Fruit fly (Drosophila melanogaster) whole organism, embryonic: ENCODE measurements around the gene Psn.
A peak's percentile ranks its signal among the peaks of the same experiment; 100 is the strongest.

Source experiments
- C15 ChIP-seq: fragments of 200-800 bp; sonication (Bioruptor generic); IDR thresholded peaks from 3 replicates; pipeline ENCODE4 v1.3.6; 2022; ENCODE audit warnings: missing biosample characterization, missing genetic modification characterization
- CG10654 ChIP-seq: fragments of 200-800 bp; sonication (Bioruptor generic); optimal IDR thresholded peaks from 2 replicates; lab custom pipeline; 2016; ENCODE audit warnings: missing biosample characterization, missing genetic modification characterization
- CG12071 ChIP-seq: fragments of 200-800 bp; sonication (Bioruptor generic); optimal IDR thresholded peaks from 3 replicates; lab custom pipeline; 2018; ENCODE audit warnings: missing biosample characterization, mild to moderate bottlenecking, missing genetic modification characterization
- CG12104 ChIP-seq: fragments of 200-800 bp; sonication (Bioruptor generic); optimal IDR thresholded peaks from 3 replicates; lab custom pipeline; 2016; ENCODE audit warnings: missing biosample characterization, missing genetic modification characterization
- CG12744 ChIP-seq: fragments of 200-800 bp; sonication (Bioruptor generic); optimal IDR thresholded peaks from 2 replicates; lab custom pipeline; 2016; ENCODE audit warnings: missing biosample characterization, missing genetic modification characterization
- CG13123 ChIP-seq: fragments of 200-800 bp; sonication (Bioruptor generic); optimal IDR thresholded peaks from 2 replicates; lab custom pipeline; 2016; ENCODE audit warnings: missing biosample characterization, missing genetic modification characterization
- CG13296 ChIP-seq: fragments of 200-800 bp; sonication (Bioruptor generic); optimal IDR thresholded peaks from 3 replicates; lab custom pipeline; 2018; ENCODE audit warnings: missing biosample characterization, mild to moderate bottlenecking, missing genetic modification characterization
- CG13894 ChIP-seq: fragments of 200-800 bp; sonication (Bioruptor generic); optimal IDR thresholded peaks from 3 replicates; lab custom pipeline; 2018; ENCODE audit warnings: missing biosample characterization, mild to moderate bottlenecking, missing genetic modification characterization, moderate library complexity
- CG14050 ChIP-seq: fragments of 200-800 bp; sonication (Bioruptor generic); IDR thresholded peaks from 3 replicates; pipeline ENCODE4 v1.3.6; 2022; ENCODE audit warnings: missing biosample characterization, missing genetic modification characterization
- CG15514 ChIP-seq: fragments of 200-800 bp; sonication (Bioruptor generic); optimal IDR thresholded peaks from 3 replicates; lab custom pipeline; 2017; ENCODE audit warnings: missing biosample characterization, missing genetic modification characterization, mild to moderate bottlenecking, moderate library complexity, missing genetic modification reagents
- CG16815 ChIP-seq: fragments of 200-800 bp; sonication (Bioruptor generic); optimal IDR thresholded peaks from 3 replicates; lab custom pipeline; 2017; ENCODE audit warnings: missing biosample characterization, mild to moderate bottlenecking, missing genetic modification characterization
- CG17829 ChIP-seq: fragments of 200-800 bp; optimal IDR thresholded peaks from 2 replicates; lab custom pipeline; 2019; ENCODE audit warnings: missing biosample characterization, mild to moderate bottlenecking, missing genetic modification characterization, moderate library complexity
- CG18599 ChIP-seq: fragments of 200-800 bp; sonication (Bioruptor generic); optimal IDR thresholded peaks from 3 replicates; lab custom pipeline; 2017; ENCODE audit warnings: missing biosample characterization, missing genetic modification characterization, mild to moderate bottlenecking, moderate library complexity, missing genetic modification reagents
- CG3065 ChIP-seq: fragments of 200-800 bp; sonication (Bioruptor generic); optimal IDR thresholded peaks from 2 replicates; lab custom pipeline; 2016; ENCODE audit warnings: missing biosample characterization, missing genetic modification characterization
- CG31224 ChIP-seq: fragments of 200-800 bp; sonication (Bioruptor generic); IDR thresholded peaks from 2 replicates; pipeline ENCODE4 v1.3.6; 2022; ENCODE audit warnings: missing biosample characterization, missing genetic modification characterization
- CG32532 ChIP-seq: fragments of 200-800 bp; sonication (Bioruptor generic); IDR thresholded peaks from 2 replicates; pipeline ENCODE4 v1.3.6; 2022; ENCODE audit warnings: missing biosample characterization, missing genetic modification characterization
- CG32772 ChIP-seq: fragments of 200-800 bp; sonication (Bioruptor generic); IDR thresholded peaks from 2 replicates; pipeline ENCODE4 v1.3.6; 2022; ENCODE audit warnings: missing biosample characterization, missing genetic modification characterization
- CG4404 ChIP-seq: fragments of 200-800 bp; sonication (Bioruptor generic); IDR thresholded peaks from 2 replicates; pipeline ENCODE4 v1.3.6; 2022; ENCODE audit warnings: missing biosample characterization, missing genetic modification characterization
- CG4707 ChIP-seq: fragments of 200-800 bp; sonication (Bioruptor generic); optimal IDR thresholded peaks from 2 replicates; lab custom pipeline; 2018; ENCODE audit warnings: missing biosample characterization, mild to moderate bottlenecking, missing genetic modification characterization, moderate library complexity
- CG6654 ChIP-seq: fragments of 200-800 bp; sonication (Bioruptor generic); optimal IDR thresholded peaks from 2 replicates; lab custom pipeline; 2017; ENCODE audit warnings: missing biosample characterization, mild to moderate bottlenecking, missing genetic modification characterization
- CG7928 ChIP-seq: fragments of 200-800 bp; sonication (Bioruptor generic); optimal IDR thresholded peaks from 2 replicates; lab custom pipeline; 2017; ENCODE audit warnings: missing biosample characterization, mild to moderate bottlenecking, missing genetic modification characterization
- CG9437 ChIP-seq: fragments of 200-800 bp; sonication (Bioruptor generic); optimal IDR thresholded peaks from 2 replicates; lab custom pipeline; 2018; ENCODE audit warnings: missing biosample characterization, mild to moderate bottlenecking, missing genetic modification characterization
- CrebB ChIP-seq: fragments of 200-800 bp; sonication (Bioruptor generic); optimal IDR thresholded peaks from 3 replicates; lab custom pipeline; 2018; ENCODE audit warnings: missing biosample characterization, mild to moderate bottlenecking, missing genetic modification characterization
- Dbx ChIP-seq: fragments of 200-800 bp; sonication (Bioruptor generic); IDR thresholded peaks from 3 replicates; pipeline ENCODE4 v1.3.6; 2022; ENCODE audit warnings: missing biosample characterization, missing genetic modification characterization
- Deaf1 ChIP-seq: fragments of 200-800 bp; optimal IDR thresholded peaks from 3 replicates; lab custom pipeline; 2019; ENCODE audit warnings: missing biosample characterization, mild to moderate bottlenecking, missing genetic modification characterization, moderate library complexity
- Drgx ChIP-seq: fragments of 200-800 bp; sonication (Bioruptor generic); IDR thresholded peaks from 2 replicates; pipeline ENCODE4 v1.3.6; 2022; ENCODE audit warnings: missing biosample characterization, missing genetic modification characterization
- E2f2 ChIP-seq: fragments of 200-800 bp; sonication (Bioruptor generic); IDR thresholded peaks from 2 replicates; pipeline ENCODE4 v1.3.6; 2022; ENCODE audit warnings: missing biosample characterization, missing genetic modification characterization
- Ets65A ChIP-seq: fragments of 200-800 bp; sonication (Bioruptor generic); peaks from one replicate; lab custom pipeline; 2016; ENCODE audit warnings: missing biosample characterization, missing genetic modification characterization
- H15 ChIP-seq: fragments of 200-800 bp; sonication (Bioruptor generic); IDR thresholded peaks from 3 replicates; pipeline ENCODE4 v1.3.6; 2022; ENCODE audit warnings: missing biosample characterization, missing genetic modification characterization
- Hr3 ChIP-seq: fragments of 200-800 bp; sonication (Bioruptor generic); optimal IDR thresholded peaks from 3 replicates; lab custom pipeline; 2016; ENCODE audit warnings: missing biosample characterization, missing genetic modification characterization
- Hsf ChIP-seq: fragments of 200-800 bp; sonication (Bioruptor generic); optimal IDR thresholded peaks from 3 replicates; lab custom pipeline; 2016; ENCODE audit warnings: missing biosample characterization, missing genetic modification characterization
- Med ChIP-seq: fragments of 200-800 bp; sonication (Bioruptor generic); peaks from one replicate; lab custom pipeline; 2016; ENCODE audit warnings: missing biosample characterization, missing genetic modification characterization, mild to moderate bottlenecking, inconsistent platforms, moderate library complexity
- Neu2 ChIP-seq: fragments of 200-800 bp; sonication (Bioruptor generic); optimal IDR thresholded peaks from 3 replicates; lab custom pipeline; 2016; ENCODE audit warnings: missing biosample characterization, missing genetic modification characterization, borderline replicate concordance
- Nf-YC ChIP-seq: fragments of 200-800 bp; optimal IDR thresholded peaks from 3 replicates; lab custom pipeline; 2019; ENCODE audit warnings: missing biosample characterization, mild to moderate bottlenecking, missing genetic modification characterization, moderate library complexity
- ap ChIP-seq: fragments of 200-800 bp; sonication (Bioruptor generic); IDR thresholded peaks from 2 replicates; pipeline ENCODE4 v1.3.6; 2022; ENCODE audit warnings: missing biosample characterization, missing genetic modification characterization
- bigmax ChIP-seq: fragments of 200-800 bp; sonication (Bioruptor generic); optimal IDR thresholded peaks from 2 replicates; lab custom pipeline; 2018; ENCODE audit warnings: missing biosample characterization, mild to moderate bottlenecking, missing genetic modification characterization
- chinmo ChIP-seq: fragments of 200-800 bp; sonication (Bioruptor generic); IDR thresholded peaks from 4 replicates; pipeline ENCODE4 v1.3.6; 2022; ENCODE audit warnings: missing biosample characterization, missing genetic modification characterization; ENCODE audit not compliant: partially characterized antibody
- dm ChIP-seq: fragments of 200-800 bp; sonication (Bioruptor generic); optimal IDR thresholded peaks from 3 replicates; lab custom pipeline; 2016; ENCODE audit warnings: missing biosample characterization, missing genetic modification characterization
- eve ChIP-seq, 2 experiments: fragments of >200 bp; optimal IDR thresholded peaks; 2 replicates each; lab custom pipeline; 2017; ENCODE audit warnings: missing biosample characterization in 2 of 2, missing genetic modification characterization in 2 of 2
- ewg ChIP-seq: fragments of 200-800 bp; sonication (Bioruptor generic); optimal IDR thresholded peaks from 3 replicates; lab custom pipeline; 2017; ENCODE audit warnings: mild to moderate bottlenecking, missing biosample characterization, missing genetic modification reagents, missing genetic modification characterization
- gfzf ChIP-seq: fragments of 200-800 bp; sonication (Bioruptor generic); optimal IDR thresholded peaks from 2 replicates; lab custom pipeline; 2016; ENCODE audit warnings: missing biosample characterization, mild to moderate bottlenecking, missing genetic modification characterization, moderate library complexity
- pho ChIP-seq: fragments of 200-800 bp; sonication (Bioruptor generic); optimal IDR thresholded peaks from 2 replicates; lab custom pipeline; 2016; ENCODE audit warnings: missing biosample characterization, missing genetic modification characterization
- phol ChIP-seq: fragments of 200-800 bp; sonication (Bioruptor generic); optimal IDR thresholded peaks from 3 replicates; lab custom pipeline; 2018; ENCODE audit warnings: missing biosample characterization, mild to moderate bottlenecking, missing genetic modification characterization, moderate library complexity
- rib ChIP-seq: fragments of 200-800 bp; sonication (Bioruptor generic); IDR thresholded peaks from 2 replicates; pipeline ENCODE4 v1.3.6; 2022; ENCODE audit warnings: missing biosample characterization, missing genetic modification characterization
- run ChIP-seq: fragments of 200-800 bp; sonication (Bioruptor generic); optimal IDR thresholded peaks from 3 replicates; lab custom pipeline; 2018; ENCODE audit warnings: missing biosample characterization, mild to moderate bottlenecking, missing genetic modification characterization
- slbo ChIP-seq: fragments of 200-800 bp; sonication (Bioruptor generic); IDR thresholded peaks from 2 replicates; pipeline ENCODE4 v1.3.6; 2022; ENCODE audit warnings: missing biosample characterization, missing genetic modification characterization
- sqz ChIP-seq: fragments of 200-800 bp; sonication (Bioruptor generic); optimal IDR thresholded peaks from 3 replicates; lab custom pipeline; 2018; ENCODE audit warnings: missing biosample characterization, mild to moderate bottlenecking, missing genetic modification characterization
- tll ChIP-seq, 2 experiments: fragments of 200-800 bp in 1 of 2; fragments of >200 bp in 1 of 2; sonication (Bioruptor generic) in 1 of 2; optimal IDR thresholded peaks; 2 replicates each; lab custom pipeline; 2017 to 2019; ENCODE audit warnings: missing biosample characterization in 2 of 2, missing genetic modification characterization in 2 of 2, mild to moderate bottlenecking in 1 of 2, moderate library complexity in 1 of 2
- twi ChIP-seq: fragments of 200-800 bp; optimal IDR thresholded peaks from 2 replicates; lab custom pipeline; 2019; ENCODE audit warnings: missing biosample characterization, mild to moderate bottlenecking, missing genetic modification characterization, moderate library complexity
- usp ChIP-seq: fragments of >200 bp; optimal IDR thresholded peaks from 2 replicates; lab custom pipeline; 2017; ENCODE audit warnings: missing biosample characterization, missing genetic modification characterization

The Psn gene

dm6 chr3L:20444815-20445519 lies 12.7 kb downstream of the Psn start (continued):
- TF ChIP-seq ap (GFP tag; lab: Robert Waterston, UW) (peak; percentile 84), ewg (peak; percentile 70), chinmo (GFP tag; lab: Robert Waterston, UW) (no peak), Hr3 (peak; percentile 77), CG13123 (GFP tag; lab: Kevin White, UChicago) (peak; percentile 57), rib (GFP tag; lab: Robert Waterston, UW) (peak; percentile 80; the same call in 1 of the 2 replicates), usp (no peak), Nf-YC (tag; lab: Kevin White, UChicago) (peak; percentile 47), phol (peak; percentile 83), CG32772 (GFP tag; lab: Robert Waterston, UW) (peak; percentile 87), CG13894 (tag; lab: Kevin White, UChicago) (peak; percentile 30), CG4707 (GFP tag; lab: Kevin White, UChicago) (peak; percentile 66), CrebB (tag; lab: Kevin White, UChicago) (peak; percentile 69), dm (GFP tag; lab: Kevin White, UChicago) (no peak), H15 (GFP tag; lab: Robert Waterston, UW) (peak; percentile 93), gfzf (GFP tag; lab: Kevin White, UChicago) (no peak), run (tag; lab: Kevin White, UChicago) (peak; percentile 77), CG4404 (peak; percentile 82), CG3065 (GFP tag; lab: Kevin White, UChicago) (peak; percentile 43), twi (tag; lab: Kevin White, UChicago) (peak; percentile 51), CG10654 (GFP tag; lab: Kevin White, UChicago) (peak; percentile 75), CG12744 (GFP tag; lab: Kevin White, UChicago) (peak; percentile 7), CG6654 (GFP tag; lab: Kevin White, UChicago) (peak; percentile 67), CG13296 (GFP tag; lab: Kevin White, UChicago) (peak; percentile 74), slbo (GFP tag; lab: Robert Waterston, UW) (peak; percentile 89), bigmax (GFP tag; lab: Kevin White, UChicago) (no peak), eve (GFP tag; optimal IDR thresholded peaks at IDR 0.05; lab: Kevin White, UChicago) (peak in 1 of 2 experiments; percentile 62), Drgx (GFP tag; lab: Robert Waterston, UW) (peak; percentile 90), E2f2 (GFP tag; lab: Robert Waterston, UW) (peak; percentile 69), CG12071 (GFP tag; lab: Kevin White, UChicago) (peak; percentile 77), CG7928 (GFP tag; lab: Kevin White, UChicago) (peak; percentile 52), CG18599 (peak; percentile 87), sqz (GFP tag; lab: Kevin White, UChicago) (peak; percentile 15), C15 (peak; percentile 80; the same call in 2 of the 3 replicates), Neu2 (no peak), Deaf1 (peak; percentile 63), CG12104 (peak; percentile 79), tll (GFP tag; optimal IDR thresholded peaks at IDR 0.05; lab: Kevin White, UChicago) (no peak), CG31224 (GFP tag; lab: Robert Waterston, UW) (peak; percentile 75), CG17829 (peak; percentile 85), CG32532 (GFP tag; lab: Robert Waterston, UW) (peak; percentile 93), CG14050 (peak; percentile 87), CG16815 (peak; percentile 79), Dbx (GFP tag; lab: Robert Waterston, UW) (peak; percentile 87), Med (GFP tag; lab: Kevin White, UChicago) (peak; percentile 86), Ets65A (peak; percentile 83), CG9437 (peak; percentile 82), CG15514 (GFP tag; lab: Kevin White, UChicago) (peak; percentile 78), Hsf (GFP tag; lab: Kevin White, UChicago) (peak; percentile 58), pho (GFP tag; lab: Kevin White, UChicago) (peak; percentile 11)
